Worm (Caenorhabditis elegans): ENCODE data around the gene hrg-1.

The hrg-1 gene

DNA sequence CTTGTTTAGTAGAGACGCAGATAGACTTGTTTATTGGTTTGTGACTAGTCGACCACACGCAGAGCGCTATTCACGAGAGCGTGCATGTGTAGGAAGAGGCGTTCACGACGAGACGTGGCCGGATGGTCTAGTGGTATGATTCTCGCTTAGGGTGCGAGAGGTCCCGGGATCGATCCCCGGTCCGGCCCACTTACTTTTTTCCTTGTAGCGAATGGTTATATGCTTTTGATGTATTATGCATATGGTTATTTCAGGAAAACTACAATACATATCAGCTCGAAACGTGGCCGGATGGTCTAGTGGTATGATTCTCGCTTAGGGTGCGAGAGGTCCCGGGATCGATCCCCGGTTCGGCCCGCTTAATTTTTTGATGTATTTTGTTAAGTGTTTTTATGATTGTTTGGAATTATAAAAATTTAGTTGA is 46.0 kb downstream of the hrg-1 start (continued):
- TF ChIP-seq madf-8 (GFP tag; conservative IDR thresholded peaks at IDR 0.05) (no peak), B0261.1 (tag; optimal IDR thresholded peaks at IDR 0.05) (peak; percentile 97), mes-4 (tag; optimal IDR thresholded peaks at IDR 0.05) (peak; percentile 19), F55B11.4 (tag; optimal IDR thresholded peaks at IDR 0.05; ENCODE audit: borderline replicate concordance, insufficient read depth) (no peak), let-526 (GFP tag; IDR thresholded peaks at IDR 0.05) (0 out of 2 replicates have a peak, but pooled peaks have one; percentile 14), nfyb-1 (GFP tag; IDR thresholded peaks at IDR 0.05) (peak; percentile 89), gei-17 (GFP tag; optimal IDR thresholded peaks at IDR 0.05) (peak; percentile 61)

DNA sequence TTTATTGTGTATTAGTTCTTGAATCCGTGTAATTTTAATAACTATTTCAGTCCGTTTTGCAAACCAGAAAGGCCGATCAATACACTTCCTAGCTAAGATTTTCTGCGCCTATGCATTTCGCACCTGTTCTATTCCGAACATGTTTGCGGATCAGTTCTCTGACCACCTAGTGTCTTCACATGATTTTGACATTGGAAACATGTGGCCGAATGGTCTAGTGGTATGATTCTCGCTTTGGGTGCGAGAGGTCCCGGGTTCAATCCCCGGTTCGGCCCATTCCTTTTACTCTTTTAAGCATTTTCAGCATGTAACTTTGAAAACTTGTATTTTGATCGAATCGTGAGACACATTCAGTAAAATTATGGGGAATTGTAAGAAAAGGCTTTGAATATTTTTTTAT is 46.7 kb downstream of the hrg-1 start:
- TF ChIP-seq tbx-9 (tag; optimal IDR thresholded peaks at IDR 0.05; ENCODE audit: borderline replicate concordance) (no peak), bed-1 (GFP tag; IDR thresholded peaks at IDR 0.05) (no peak), madf-8 (GFP tag; conservative IDR thresholded peaks at IDR 0.05) (no peak), lin-54 (GFP tag; optimal IDR thresholded peaks at IDR 0.05) (peak; percentile 10), B0261.1 (tag; optimal IDR thresholded peaks at IDR 0.05) (peak; percentile 41), ztf-3 (GFP tag; optimal IDR thresholded peaks at IDR 0.05) (no peak), atf-7 (tag; optimal IDR thresholded peaks at IDR 0.05) (no peak), B0336.3 (GFP tag; IDR thresholded peaks at IDR 0.05) (no peak), lin-40 (tag; optimal IDR thresholded peaks at IDR 0.05) (no peak), egrh-3 (GFP tag; IDR thresholded peaks at IDR 0.05) (no peak), madf-10 (tag; optimal IDR thresholded peaks at IDR 0.05) (no peak), attf-6 (GFP tag; IDR thresholded peaks at IDR 0.05) (0 out of 2 replicates have a peak, but pooled peaks have one; percentile 31), chd-7 (tag; optimal IDR thresholded peaks at IDR 0.05) (peak; percentile 9), dpff-1 (tag; optimal IDR thresholded peaks at IDR 0.05) (no peak), sptf-2 (GFP tag; optimal IDR thresholded peaks at IDR 0.05) (no peak), ceh-91 (GFP tag; IDR thresholded peaks at IDR 0.05) (no peak), T07F8.4 (tag; optimal IDR thresholded peaks at IDR 0.05) (no peak), mxl-1 (tag; optimal IDR thresholded peaks at IDR 0.05) (peak; percentile 70), sea-2 (GFP tag; IDR thresholded peaks at IDR 0.05) (0 out of 2 replicates have a peak, but pooled peaks have one; percentile 26), B0035.1 (tag; optimal IDR thresholded peaks at IDR 0.05) (no peak), attf-3 (GFP tag; conservative IDR thresholded peaks at IDR 0.05) (no peak), nhr-120 (GFP tag; IDR thresholded peaks at IDR 0.05) (no peak), F10E7.11 (tag; optimal IDR thresholded peaks at IDR 0.05) (no peak), him-1 (tag; optimal IDR thresholded peaks at IDR 0.05) (no peak), ceh-79 (tag; optimal IDR thresholded peaks at IDR 0.05) (no peak), C17E4.6 (GFP tag; IDR thresholded peaks at IDR 0.05) (no peak), ztf-28 (GFP tag; IDR thresholded peaks at IDR 0.05) (0 out of 2 replicates have a peak, but pooled peaks have one; percentile 61), unc-130 (GFP tag; optimal IDR thresholded peaks at IDR 0.05) (no peak), tlf-1 (GFP tag; optimal IDR thresholded peaks at IDR 0.05) (no peak), Y67H2A.10 (GFP tag; conservative IDR thresholded peaks at IDR 0.05) (no peak), hrde-1 (tag; optimal IDR thresholded peaks at IDR 0.05; ENCODE audit: borderline replicate concordance) (no peak), K12H6.12 (tag; optimal IDR thresholded peaks at IDR 0.05) (no peak), egl-44 (GFP tag; IDR thresholded peaks at IDR 0.05) (no peak), unc-62 (GFP tag; optimal IDR thresholded peaks at IDR 0.05) (no peak), nfya-2 (GFP tag; IDR thresholded peaks at IDR 0.05) (no peak), zfh-2 (GFP tag; conservative IDR thresholded peaks at IDR 0.05) (no peak), F55B11.4 (tag; optimal IDR thresholded peaks at IDR 0.05; ENCODE audit: borderline replicate concordance, insufficient read depth) (peak; percentile 8), rcor-1 (GFP tag; IDR thresholded peaks at IDR 0.05) (peak; percentile 72), xnd-1 (tag; optimal IDR thresholded peaks at IDR 0.05) (no peak), Y53G8AR.9 (GFP tag; conservative IDR thresholded peaks at IDR 0.05) (peak; percentile 76), mes-4 (tag; optimal IDR thresholded peaks at IDR 0.05) (no peak), D2030.7 (GFP tag; IDR thresholded peaks at IDR 0.05) (peak; percentile 70), somi-1 (GFP tag; optimal IDR thresholded peaks at IDR 0.05) (no peak), ztf-18 (tag; optimal IDR thresholded peaks at IDR 0.05) (no peak)
